Worm (Caenorhabditis elegans) whole organism, L1 larva: ENCODE measurements around the gene C15C8.7.

Experiments used
- Y116A8C.19 ChIP-seq: sonication (generic microtip); optimal IDR thresholded peaks from 2 replicates; lab custom pipeline; 2016; ENCODE audit warnings: missing compliant biosample characterization, missing genetic modification characterization, borderline replicate concordance
- aha-1 ChIP-seq: fragments of 150-350 bp; optimal IDR thresholded peaks from 2 replicates; lab custom pipeline; 2014; ENCODE audit warnings: missing biosample characterization, missing genetic modification characterization
- alr-1 ChIP-seq: fragments of 200-800 bp; sonication (Bioruptor generic); optimal IDR thresholded peaks from 2 replicates; lab custom pipeline; 2018; ENCODE audit warnings: borderline replicate concordance, mild to moderate bottlenecking, missing genetic modification characterization, missing compliant biosample characterization
- aly-2 ChIP-seq: fragments of 150-350 bp; optimal IDR thresholded peaks from 2 replicates; lab custom pipeline; 2014; ENCODE audit warnings: missing biosample characterization, missing genetic modification characterization
- ama-1 ChIP-seq: fragments of 150-350 bp; optimal IDR thresholded peaks from 2 replicates; lab custom pipeline; 2014
- blmp-1 ChIP-seq: fragments of 150-350 bp; optimal IDR thresholded peaks from 2 replicates; lab custom pipeline; 2014; ENCODE audit warnings: missing biosample characterization, missing genetic modification characterization
- ceh-63 ChIP-seq: fragments of 200-800 bp; sonication (Bioruptor generic); optimal IDR thresholded peaks from 2 replicates; lab custom pipeline; 2018; ENCODE audit warnings: mild to moderate bottlenecking, missing genetic modification characterization, missing compliant biosample characterization
- ceh-82 ChIP-seq, 3 experiments: fragments of 150-350 bp in 1 of 3; sonication (generic microtip) in 2 of 3; optimal IDR thresholded peaks; 2 replicates each; lab custom pipeline; 2014 to 2017; ENCODE audit warnings: missing biosample characterization in 3 of 3, missing genetic modification characterization in 3 of 3
- ceh-88 ChIP-seq: fragments of 200-800 bp; sonication (Bioruptor generic); IDR thresholded peaks from 2 replicates; pipeline ENCODE4 v1.3.6; 2022; ENCODE audit warnings: missing genetic modification characterization, missing compliant biosample characterization
- ces-1 ChIP-seq: fragments of 150-350 bp; optimal IDR thresholded peaks from 2 replicates; lab custom pipeline; 2014; ENCODE audit warnings: missing biosample characterization, missing genetic modification reagents, missing genetic modification characterization
- dpl-1 ChIP-seq, 3 experiments: fragments of 150-350 bp in 2 of 3; sonication (generic microtip) in 1 of 3; optimal IDR thresholded peaks; 2 replicates each; lab custom pipeline; 2014 to 2017; ENCODE audit warnings: missing biosample characterization in 3 of 3, missing genetic modification characterization in 3 of 3, missing genetic modification reagents in 3 of 3
- dsc-1 ChIP-seq: sonication (generic microtip); optimal IDR thresholded peaks from 2 replicates; lab custom pipeline; 2016; ENCODE audit warnings: mild to moderate bottlenecking, missing genetic modification characterization, missing compliant biosample characterization
- efl-1 ChIP-seq, 4 experiments: fragments of 150-350 bp; optimal IDR thresholded peaks in 3 of 4; peaks in 1 of 4; 1 replicate in 1 of 4; 2 replicates in 3 of 4; lab custom pipeline; 2014; ENCODE audit warnings: missing biosample characterization in 2 of 4, missing genetic modification characterization in 2 of 4, missing genetic modification reagents in 2 of 4
- efl-3 ChIP-seq: fragments of 200-800 bp; sonication (Bioruptor generic); optimal IDR thresholded peaks from 2 replicates; lab custom pipeline; 2018; ENCODE audit warnings: mild to moderate bottlenecking, missing genetic modification characterization, missing compliant biosample characterization
- egl-13 ChIP-seq: sonication (generic microtip); optimal IDR thresholded peaks from 2 replicates; lab custom pipeline; 2016; ENCODE audit warnings: missing genotype, missing genetic modification reagents, missing genetic modification characterization, missing compliant biosample characterization
- egl-27 ChIP-seq, 2 experiments: fragments of 150-350 bp in 1 of 2; sonication (generic microtip); optimal IDR thresholded peaks; 3 replicates each; lab custom pipeline; 2017 to 2018; ENCODE audit warnings: missing biosample characterization in 2 of 2, missing genetic modification characterization in 2 of 2, missing genetic modification reagents in 2 of 2
- elt-2 ChIP-seq: sonication (generic microtip); optimal IDR thresholded peaks from 2 replicates; lab custom pipeline; 2016; ENCODE audit warnings: missing genetic modification characterization, mild to moderate bottlenecking, inconsistent platforms, missing compliant biosample characterization, missing genetic modification reagents
- ets-5 ChIP-seq: fragments of 200-800 bp; sonication (Bioruptor generic); IDR thresholded peaks from 2 replicates; pipeline ENCODE4 v1.3.6; 2022; ENCODE audit warnings: missing genetic modification characterization, missing compliant biosample characterization
- fos-1 ChIP-seq: fragments of 150-350 bp; optimal IDR thresholded peaks from 2 replicates; lab custom pipeline; 2014; ENCODE audit warnings: missing biosample characterization, missing genetic modification characterization
- hlh-17 ChIP-seq: fragments of 200-800 bp; sonication (Bioruptor generic); optimal IDR thresholded peaks from 2 replicates; lab custom pipeline; 2018; ENCODE audit warnings: missing genetic modification characterization, mild to moderate bottlenecking, missing compliant biosample characterization, moderate library complexity, borderline replicate concordance
- hlh-4 ChIP-seq: sonication (generic microtip); optimal IDR thresholded peaks from 2 replicates; lab custom pipeline; 2016; ENCODE audit warnings: mild to moderate bottlenecking, missing genetic modification characterization, missing compliant biosample characterization
- hpl-2 ChIP-seq: fragments of 150-350 bp; optimal IDR thresholded peaks from 2 replicates; lab custom pipeline; 2014; ENCODE audit warnings: missing biosample characterization, missing genetic modification reagents, missing genetic modification characterization
- isw-1 ChIP-seq: fragments of 200-800 bp; sonication (Bioruptor generic); IDR thresholded peaks from 2 replicates; pipeline ENCODE4 v1.3.6; 2022; ENCODE audit warnings: missing genetic modification characterization, missing compliant biosample characterization
- jun-1 ChIP-seq: fragments of 150-350 bp; optimal IDR thresholded peaks from 2 replicates; lab custom pipeline; 2014; ENCODE audit warnings: missing biosample characterization, missing genetic modification reagents, missing genetic modification characterization
- lin-13 ChIP-seq: fragments of 150-350 bp; optimal IDR thresholded peaks from 2 replicates; lab custom pipeline; 2014; ENCODE audit warnings: missing biosample characterization, missing genetic modification reagents, missing genetic modification characterization
- lin-15B ChIP-seq: fragments of 150-350 bp; sonication (generic microtip); optimal IDR thresholded peaks from 3 replicates; lab custom pipeline; 2014; ENCODE audit warnings: missing biosample characterization, missing genetic modification characterization
- lin-35 ChIP-seq, 2 experiments: fragments of 150-350 bp; optimal IDR thresholded peaks; 2 replicates each; lab custom pipeline; 2014; ENCODE audit warnings: missing biosample characterization in 2 of 2, missing genetic modification characterization in 2 of 2, missing genetic modification reagents in 2 of 2
- lir-3 ChIP-seq: sonication (generic microtip); optimal IDR thresholded peaks from 2 replicates; lab custom pipeline; 2016; ENCODE audit warnings: mild to moderate bottlenecking, missing genetic modification characterization, moderate library complexity, missing compliant biosample characterization; ENCODE audit not compliant: poor library complexity
- lsy-2 ChIP-seq, 2 experiments: fragments of 150-350 bp; optimal IDR thresholded peaks; 2 replicates each; lab custom pipeline; 2014; ENCODE audit warnings: missing biosample characterization in 2 of 2, missing genetic modification characterization in 2 of 2
- mab-9 ChIP-seq: fragments of 200-800 bp; sonication (Bioruptor generic); IDR thresholded peaks from 2 replicates; pipeline ENCODE4 v1.3.6; 2022; ENCODE audit warnings: missing genetic modification reagents, missing genetic modification characterization, missing compliant biosample characterization
- mdl-1 ChIP-seq, 2 experiments: fragments of 150-350 bp; optimal IDR thresholded peaks; 2 replicates each; lab custom pipeline; 2014 to 2017; ENCODE audit warnings: missing biosample characterization in 2 of 2, missing genetic modification characterization in 2 of 2, inconsistent platforms in 1 of 2
- mef-2 ChIP-seq: fragments of 150-350 bp; optimal IDR thresholded peaks from 2 replicates; lab custom pipeline; 2014; ENCODE audit warnings: missing biosample characterization, missing genetic modification characterization
- mep-1 ChIP-seq: fragments of 150-350 bp; optimal IDR thresholded peaks from 2 replicates; lab custom pipeline; 2014; ENCODE audit warnings: missing biosample characterization, missing genetic modification characterization
- nhr-12 ChIP-seq: sonication (generic microtip); optimal IDR thresholded peaks from 2 replicates; lab custom pipeline; 2017; ENCODE audit warnings: missing biosample characterization, missing genetic modification characterization
- nhr-19 ChIP-seq: fragments of 200-800 bp; sonication (Bioruptor generic); conservative IDR thresholded peaks from 2 replicates; pipeline ENCODE4 v1.3.6; 2022; ENCODE audit warnings: missing genetic modification characterization, missing compliant biosample characterization
- nhr-20 ChIP-seq: sonication (generic microtip); optimal IDR thresholded peaks from 2 replicates; lab custom pipeline; 2016; ENCODE audit warnings: mild to moderate bottlenecking, missing genetic modification characterization, missing compliant biosample characterization
- nhr-71 ChIP-seq: sonication (generic microtip); optimal IDR thresholded peaks from 2 replicates; lab custom pipeline; 2016; ENCODE audit warnings: mild to moderate bottlenecking, missing genetic modification characterization, moderate library complexity, missing compliant biosample characterization
- nhr-76 ChIP-seq: sonication (generic microtip); optimal IDR thresholded peaks from 2 replicates; lab custom pipeline; 2017; ENCODE audit warnings: missing biosample characterization, missing genetic modification characterization
- nhr-77 ChIP-seq: fragments of 150-350 bp; optimal IDR thresholded peaks from 2 replicates; lab custom pipeline; 2014; ENCODE audit warnings: missing biosample characterization, missing genetic modification characterization
- nhr-84 ChIP-seq: sonication (generic microtip); optimal IDR thresholded peaks from 2 replicates; lab custom pipeline; 2017; ENCODE audit warnings: missing biosample characterization, missing genetic modification characterization
- pqm-1 ChIP-seq: sonication (generic microtip); optimal IDR thresholded peaks from 3 replicates; lab custom pipeline; 2017; ENCODE audit warnings: missing biosample characterization, missing genetic modification characterization
- rnt-1 ChIP-seq: sonication (generic microtip); optimal IDR thresholded peaks from 2 replicates; lab custom pipeline; 2016; ENCODE audit warnings: mild to moderate bottlenecking, missing genetic modification characterization, moderate library complexity, missing compliant biosample characterization
- skn-1 ChIP-seq: fragments of 150-350 bp; optimal IDR thresholded peaks from 2 replicates; lab custom pipeline; 2014; ENCODE audit warnings: missing biosample characterization, missing genetic modification characterization
- sptf-1 ChIP-seq: fragments of 150-350 bp; optimal IDR thresholded peaks from 2 replicates; lab custom pipeline; 2014; ENCODE audit warnings: missing biosample characterization, missing genetic modification characterization
- tlp-1 ChIP-seq: fragments of 150-350 bp; optimal IDR thresholded peaks from 2 replicates; lab custom pipeline; 2014; ENCODE audit warnings: missing biosample characterization, missing genetic modification characterization
- unc-130 ChIP-seq: fragments of 150-350 bp; optimal IDR thresholded peaks from 2 replicates; lab custom pipeline; 2017; ENCODE audit warnings: missing biosample characterization, missing genetic modification characterization, inconsistent platforms
- unc-30 ChIP-seq: sonication (generic microtip); optimal IDR thresholded peaks from 2 replicates; lab custom pipeline; 2017; ENCODE audit warnings: missing biosample characterization, missing genetic modification characterization
- unc-62 ChIP-seq: fragments of 150-350 bp; optimal IDR thresholded peaks from 2 replicates; lab custom pipeline; 2014; ENCODE audit warnings: missing biosample characterization, missing genetic modification reagents, missing genetic modification characterization
- unc-86 ChIP-seq: sonication (generic microtip); optimal IDR thresholded peaks from 2 replicates; lab custom pipeline; 2016; ENCODE audit warnings: missing genetic modification characterization, missing compliant biosample characterization
- unc-98 ChIP-seq: fragments of 200-800 bp; sonication (Bioruptor generic); IDR thresholded peaks from 2 replicates; pipeline ENCODE4 v1.3.6; 2022; ENCODE audit warnings: missing genetic modification characterization, missing compliant biosample characterization
- zag-1 ChIP-seq: fragments of 150-350 bp; optimal IDR thresholded peaks from 2 replicates; lab custom pipeline; 2014; ENCODE audit warnings: missing biosample characterization, missing genetic modification characterization
- ztf-4 ChIP-seq: fragments of 150-350 bp; optimal IDR thresholded peaks from 2 replicates; lab custom pipeline; 2014; ENCODE audit warnings: missing biosample characterization, missing genetic modification characterization

The C15C8.7 gene

ce11 chrV:12747431-12747830, 2.6 kb upstream of the C15C8.7 start, which contains the start of gene C15C8.4:
Gene C15C8.4 (minus strand): TSS chrV:12747463.
- TF ChIP-seq ztf-4 (tag; lab: Kevin White, UChicago) (no peak), nhr-76 (no peak), dpl-1 (GFP tag; optimal IDR thresholded peaks at IDR 0.05; lab: Kevin White, UChicago) (peak in 1 of 3 experiments; percentile 40), unc-130 (tag; lab: Kevin White, UChicago) (no peak), hlh-4 (tag; lab: Kevin White, UChicago) (no peak), lin-13 (GFP tag; lab: Kevin White, UChicago) (peak; percentile 9), aha-1 (no peak), dsc-1 (tag; lab: Kevin White, UChicago) (no peak), unc-98 (GFP tag; lab: Robert Waterston, UW) (no peak), egl-27 (tag; optimal IDR thresholded peaks at IDR 0.05; lab: Kevin White, UChicago) (no peak), hlh-17 (GFP tag; lab: Kevin White, UChicago) (no peak), ces-1 (no peak), zag-1 (tag; lab: Kevin White, UChicago) (no peak), nhr-12 (tag; lab: Kevin White, UChicago) (no peak), ceh-63 (GFP tag; lab: Kevin White, UChicago) (no peak), aly-2 (tag; lab: Kevin White, UChicago) (no peak), efl-3 (GFP tag; lab: Kevin White, UChicago) (no peak), lir-3 (tag; lab: Kevin White, UChicago) (no peak), egl-13 (tag; lab: Kevin White, UChicago) (no peak), ets-5 (GFP tag; lab: Robert Waterston, UW) (no peak), mdl-1 (tag; optimal IDR thresholded peaks at IDR 0.05; lab: Kevin White, UChicago) (no peak), rnt-1 (peak; percentile 12), elt-2 (no peak), nhr-19 (GFP tag; lab: Robert Waterston, UW) (no peak), isw-1 (GFP tag; lab: Robert Waterston, UW) (no peak), ceh-82 (tag; optimal IDR thresholded peaks at IDR 0.05; lab: Kevin White, UChicago) (no peak), jun-1 (tag; lab: Kevin White, UChicago) (no peak), blmp-1 (peak; percentile 74), unc-86 (tag; lab: Kevin White, UChicago) (no peak), nhr-20 (tag; lab: Kevin White, UChicago) (no peak), tlp-1 (tag; lab: Kevin White, UChicago) (no peak), mab-9 (GFP tag; lab: Robert Waterston, UW) (no peak), fos-1 (tag; lab: Kevin White, UChicago) (no peak), Y116A8C.19 (tag; lab: Kevin White, UChicago) (no peak), alr-1 (tag; lab: Kevin White, UChicago) (no peak), skn-1 (tag; lab: Kevin White, UChicago) (no peak), efl-1 (optimal IDR thresholded peaks at IDR 0.05; lab: Kevin White, UChicago) (peak; percentile 15 to 20), efl-1 (GFP tag; optimal IDR thresholded peaks at IDR 0.05 in 1 of 2; lab: Kevin White, UChicago) (peak; percentile 12 to 85), unc-62 (no peak), unc-30 (no peak), sptf-1 (tag; lab: Kevin White, UChicago) (no peak), lin-35 (GFP tag; optimal IDR thresholded peaks at IDR 0.05; lab: Kevin White, UChicago) (no peak), ceh-88 (GFP tag; lab: Robert Waterston, UW) (no peak), nhr-84 (no peak), lsy-2 (tag; optimal IDR thresholded peaks at IDR 0.05; lab: Kevin White, UChicago) (peak in 1 of 2 experiments; percentile 50), ama-1 (lab: Kevin White, UChicago) (no peak), lin-15B (tag; lab: Kevin White, UChicago) (no peak), mef-2 (tag; lab: Kevin White, UChicago) (no peak), pqm-1 (tag; lab: Kevin White, UChicago) (no peak), mep-1 (tag; lab: Kevin White, UChicago) (peak; percentile 37), hpl-2 (GFP tag; lab: Kevin White, UChicago) (no peak), nhr-71 (tag; lab: Kevin White, UChicago) (no peak), nhr-77 (tag; lab: Kevin White, UChicago) (no peak)
